Worm (Caenorhabditis elegans) whole organism, L1 larva: ENCODE results near the gene T08G3.13.

Experiments used
- mep-1 ChIP-seq: fragments of 150-350 bp; optimal IDR thresholded peaks from 2 replicates; lab custom pipeline; 2014; ENCODE audit warnings: missing biosample characterization, missing genetic modification characterization
- nhr-12 ChIP-seq: sonication (generic microtip); optimal IDR thresholded peaks from 2 replicates; lab custom pipeline; 2017; ENCODE audit warnings: missing biosample characterization, missing genetic modification characterization
- unc-62 ChIP-seq: fragments of 150-350 bp; optimal IDR thresholded peaks from 2 replicates; lab custom pipeline; 2014; ENCODE audit warnings: missing biosample characterization, missing genetic modification reagents, missing genetic modification characterization

- TF ChIP-seq mep-1 (tag; lab: Kevin White, UChicago), result no peak
- TF ChIP-seq unc-62, result no peak
- TF ChIP-seq nhr-12 (tag; lab: Kevin White, UChicago), result no peak
Observed at ce11 chrV:16420696-16421095, 27.1 kb upstream of the T08G3.13 start, which contains the start of gene srw-48.
